Worm (Caenorhabditis elegans) whole organism, late embryonic: ENCODE results near the gene ZC317.7.

Experiments used
- C08G9.2 ChIP-seq: sonication (generic microtip); optimal IDR thresholded peaks from 2 replicates; lab custom pipeline; 2016; ENCODE audit warnings: mild to moderate bottlenecking, missing genetic modification characterization, moderate library complexity, missing compliant biosample characterization
- C38D4.7 ChIP-seq: fragments of 200-800 bp; sonication (Bioruptor generic); optimal IDR thresholded peaks from 2 replicates; lab custom pipeline; 2018; ENCODE audit warnings: mild to moderate bottlenecking, missing genetic modification characterization, moderate library complexity, missing compliant biosample characterization
- F13H6.1 ChIP-seq: sonication (generic microtip); optimal IDR thresholded peaks from 2 replicates; lab custom pipeline; 2016; ENCODE audit warnings: missing genetic modification characterization, missing compliant biosample characterization
- K09A11.1 ChIP-seq: sonication (generic microtip); optimal IDR thresholded peaks from 2 replicates; lab custom pipeline; 2017; ENCODE audit warnings: antibody characterized with exemption, mild to moderate bottlenecking, missing genetic modification characterization, missing compliant biosample characterization; ENCODE audit not compliant: insufficient read depth
- Y22D7AL.16 ChIP-seq: sonication (generic microtip); optimal IDR thresholded peaks from 2 replicates; lab custom pipeline; 2016; ENCODE audit warnings: missing genetic modification characterization, missing compliant biosample characterization
- ahr-1 ChIP-seq: sonication (generic microtip); optimal IDR thresholded peaks from 2 replicates; lab custom pipeline; 2016; ENCODE audit warnings: missing genetic modification characterization, missing compliant biosample characterization
- ceh-14 ChIP-seq: sonication (generic microtip); optimal IDR thresholded peaks from 2 replicates; lab custom pipeline; 2016; ENCODE audit warnings: missing genotype, missing genetic modification characterization, missing compliant biosample characterization
- ceh-18 ChIP-seq: sonication (generic microtip); optimal IDR thresholded peaks from 2 replicates; lab custom pipeline; 2016; ENCODE audit warnings: missing genetic modification characterization, missing compliant biosample characterization
- ceh-22 ChIP-seq: sonication (generic microtip); optimal IDR thresholded peaks from 2 replicates; lab custom pipeline; 2017; ENCODE audit warnings: missing biosample characterization, missing genetic modification characterization
- ceh-30 ChIP-seq: fragments of 150-350 bp; optimal IDR thresholded peaks from 2 replicates; lab custom pipeline; 2014; ENCODE audit warnings: missing biosample characterization, missing genetic modification characterization
- ceh-31 ChIP-seq: sonication (generic microtip); optimal IDR thresholded peaks from 2 replicates; lab custom pipeline; 2016; ENCODE audit warnings: missing genetic modification characterization, missing compliant biosample characterization
- ceh-48 ChIP-seq: sonication (generic microtip); optimal IDR thresholded peaks from 2 replicates; lab custom pipeline; 2016; ENCODE audit warnings: missing genetic modification characterization, inconsistent platforms, missing compliant biosample characterization
- ceh-6 ChIP-seq: fragments of 200-800 bp; sonication (Bioruptor generic); optimal IDR thresholded peaks from 2 replicates; lab custom pipeline; 2018; ENCODE audit warnings: mild to moderate bottlenecking, missing genetic modification characterization, missing compliant biosample characterization
- ets-4 ChIP-seq: sonication (generic microtip); optimal IDR thresholded peaks from 2 replicates; lab custom pipeline; 2016; ENCODE audit warnings: missing genetic modification characterization, missing compliant biosample characterization
- eyg-1 ChIP-seq: sonication (generic microtip); optimal IDR thresholded peaks from 2 replicates; lab custom pipeline; 2016; ENCODE audit warnings: missing genotype, missing genetic modification characterization, missing compliant biosample characterization
- fkh-10 ChIP-seq: fragments of 150-350 bp; optimal IDR thresholded peaks from 2 replicates; lab custom pipeline; 2014; ENCODE audit warnings: missing biosample characterization, missing genetic modification reagents, missing genetic modification characterization
- fkh-6 ChIP-seq: sonication (generic microtip); optimal IDR thresholded peaks from 2 replicates; lab custom pipeline; 2016; ENCODE audit warnings: missing genetic modification characterization, missing compliant biosample characterization
- hlh-13 ChIP-seq: fragments of 200-800 bp; sonication (Bioruptor generic); optimal IDR thresholded peaks from 2 replicates; lab custom pipeline; 2018; ENCODE audit warnings: mild to moderate bottlenecking, missing genetic modification characterization, missing compliant biosample characterization
- hlh-30 ChIP-seq: sonication (generic microtip); optimal IDR thresholded peaks from 2 replicates; lab custom pipeline; 2017; ENCODE audit warnings: antibody characterized with exemption, missing genetic modification characterization, missing compliant biosample characterization; ENCODE audit not compliant: insufficient read depth
- hlh-6 ChIP-seq: sonication (generic microtip); optimal IDR thresholded peaks from 2 replicates; lab custom pipeline; 2016; ENCODE audit warnings: missing genotype, missing genetic modification characterization, missing compliant biosample characterization
- lin-11 ChIP-seq: fragments of 200-800 bp; sonication (Bioruptor generic); optimal IDR thresholded peaks from 2 replicates; lab custom pipeline; 2018; ENCODE audit warnings: mild to moderate bottlenecking, missing genetic modification characterization, missing compliant biosample characterization
- mec-3 ChIP-seq: sonication (generic microtip); optimal IDR thresholded peaks from 2 replicates; lab custom pipeline; 2016; ENCODE audit warnings: borderline replicate concordance, missing genetic modification characterization, missing compliant biosample characterization
- nfya-1 ChIP-seq: sonication (generic microtip); optimal IDR thresholded peaks from 2 replicates; lab custom pipeline; 2017; ENCODE audit warnings: missing genetic modification characterization, mild to moderate bottlenecking, missing compliant biosample characterization, antibody characterized with exemption, moderate library complexity
- nhr-11 ChIP-seq: fragments of 150-350 bp; optimal IDR thresholded peaks from 2 replicates; lab custom pipeline; 2014; ENCODE audit warnings: missing biosample characterization, missing genetic modification characterization
- odd-2 ChIP-seq: sonication (generic microtip); optimal IDR thresholded peaks from 2 replicates; lab custom pipeline; 2017; ENCODE audit warnings: antibody characterized with exemption, mild to moderate bottlenecking, missing genetic modification characterization, missing compliant biosample characterization
- pag-3 ChIP-seq: sonication (generic microtip); optimal IDR thresholded peaks from 2 replicates; lab custom pipeline; 2016; ENCODE audit warnings: missing compliant biosample characterization, missing genetic modification characterization, borderline replicate concordance
- pha-2 ChIP-seq: sonication (generic microtip); optimal IDR thresholded peaks from 2 replicates; lab custom pipeline; 2017; ENCODE audit warnings: mild to moderate bottlenecking, missing genetic modification characterization, missing compliant biosample characterization
- pha-4 ChIP-seq: fragments of 150-350 bp; optimal IDR thresholded peaks from 2 replicates; lab custom pipeline; 2018; ENCODE audit warnings: missing biosample characterization, missing genetic modification reagents, missing genetic modification characterization
- pqm-1 ChIP-seq: sonication (generic microtip); optimal IDR thresholded peaks from 2 replicates; lab custom pipeline; 2016; ENCODE audit warnings: missing genetic modification characterization, missing compliant biosample characterization
- pros-1 ChIP-seq: fragments of 150-350 bp; optimal IDR thresholded peaks from 2 replicates; lab custom pipeline; 2014; ENCODE audit warnings: missing biosample characterization, missing genetic modification reagents, missing genetic modification characterization
- ref-2 ChIP-seq: sonication (generic microtip); optimal IDR thresholded peaks from 2 replicates; lab custom pipeline; 2016; ENCODE audit warnings: missing genetic modification characterization, missing compliant biosample characterization
- rnt-1 ChIP-seq: sonication (generic microtip); optimal IDR thresholded peaks from 2 replicates; lab custom pipeline; 2016; ENCODE audit warnings: missing genetic modification characterization, missing compliant biosample characterization
- syd-9 ChIP-seq: sonication (generic microtip); optimal IDR thresholded peaks from 2 replicates; lab custom pipeline; 2016; ENCODE audit warnings: mild to moderate bottlenecking, missing genetic modification characterization, moderate library complexity, missing compliant biosample characterization
- tbx-2 ChIP-seq: sonication (generic microtip); optimal IDR thresholded peaks from 2 replicates; lab custom pipeline; 2016; ENCODE audit warnings: missing genetic modification characterization, missing compliant biosample characterization
- tbx-7 ChIP-seq: sonication (generic microtip); optimal IDR thresholded peaks from 2 replicates; lab custom pipeline; 2016; ENCODE audit warnings: missing genotype, missing genetic modification characterization, missing compliant biosample characterization
- unc-3 ChIP-seq, 2 experiments: fragments of 200-800 bp in 1 of 2; sonication (Bioruptor generic) in 1 of 2; sonication (generic microtip) in 1 of 2; conservative IDR thresholded peaks in 1 of 2; optimal IDR thresholded peaks in 1 of 2; 2 replicates each; pipeline versions ENCODE4 v1.3.6 to Lab custom; 2016 to 2022; ENCODE audit warnings: missing compliant biosample characterization in 2 of 2, missing genetic modification characterization in 2 of 2, missing genetic modification reagents in 1 of 2
- unc-42 ChIP-seq: sonication (generic microtip); optimal IDR thresholded peaks from 2 replicates; lab custom pipeline; 2016; ENCODE audit warnings: missing genotype, missing genetic modification characterization, missing compliant biosample characterization
- unc-55 ChIP-seq: sonication (generic microtip); optimal IDR thresholded peaks from 2 replicates; lab custom pipeline; 2017; ENCODE audit warnings: missing biosample characterization, missing genetic modification reagents, missing genetic modification characterization
- unc-86 ChIP-seq: sonication (generic microtip); optimal IDR thresholded peaks from 2 replicates; lab custom pipeline; 2016; ENCODE audit warnings: missing genetic modification characterization, missing compliant biosample characterization
- zip-5 ChIP-seq: sonication (generic microtip); optimal IDR thresholded peaks from 2 replicates; lab custom pipeline; 2016; ENCODE audit warnings: missing genetic modification characterization, missing compliant biosample characterization

The ZC317.7 gene

ce11 chrV:5504807-5505442 is 34.1 kb upstream of the ZC317.7 start, which contains the start of the genes dnj-19 and nhr-47 (continued):
- TF ChIP-seq C08G9.2 (tag; lab: Kevin White, UChicago): no peak
- no peak for TF ChIP-seq eyg-1 (tag; lab: Kevin White, UChicago)
- no peak for TF ChIP-seq lin-11 (tag; lab: Kevin White, UChicago)
- peak; percentile 26 for TF ChIP-seq hlh-30 (tag; lab: Kevin White, UChicago)
- peak; percentile 27 for TF ChIP-seq ets-4 (tag; lab: Kevin White, UChicago)
- no peak for TF ChIP-seq odd-2
- TF ChIP-seq unc-55 (GFP tag; lab: Kevin White, UChicago): peak; percentile 61
- TF ChIP-seq unc-3 (GFP tag; conservative IDR thresholded peaks at IDR 0.05; lab: Robert Waterston, UW): peak; percentile 54; the same call in 1 of the 2 replicates
- no peak for TF ChIP-seq unc-3 (tag; optimal IDR thresholded peaks at IDR 0.05; lab: Kevin White, UChicago)
- peak; percentile 88 for TF ChIP-seq ceh-48 (tag; lab: Kevin White, UChicago)
- TF ChIP-seq ceh-14 (tag; lab: Kevin White, UChicago): peak; percentile 80
- no peak for TF ChIP-seq fkh-10
- no peak for TF ChIP-seq ceh-22 (tag; lab: Kevin White, UChicago)
- TF ChIP-seq ceh-31 (tag; lab: Kevin White, UChicago): peak; percentile 81
- TF ChIP-seq unc-42: peak; percentile 51
- TF ChIP-seq Y22D7AL.16 (tag; lab: Kevin White, UChicago): peak; percentile 49
- TF ChIP-seq zip-5 (tag; lab: Kevin White, UChicago): no peak

- TF ChIP-seq nhr-11: no peak
- no peak for TF ChIP-seq ahr-1 (tag; lab: Kevin White, UChicago)
- TF ChIP-seq F13H6.1: no peak
- no peak for TF ChIP-seq tbx-2
- TF ChIP-seq mec-3 (tag; lab: Kevin White, UChicago): no peak
- no peak for TF ChIP-seq ceh-6 (GFP tag; lab: Kevin White, UChicago)
Measured at ce11 chrV:5504295-5504694, 33.5 kb upstream of the ZC317.7 start.

ce11 chrV:5502701-5503100 is 31.9 kb upstream of the ZC317.7 start:
- TF ChIP-seq tbx-2: no peak
- TF ChIP-seq tbx-7 (tag; lab: Kevin White, UChicago): no peak
- no peak for TF ChIP-seq ceh-30
- no peak for TF ChIP-seq pros-1 (tag; lab: Kevin White, UChicago)
- no peak for TF ChIP-seq ceh-31 (tag; lab: Kevin White, UChicago)
- no peak for TF ChIP-seq fkh-6
- no peak for TF ChIP-seq unc-3 (GFP tag; conservative IDR thresholded peaks at IDR 0.05; lab: Robert Waterston, UW)
- no peak for TF ChIP-seq unc-3 (tag; optimal IDR thresholded peaks at IDR 0.05; lab: Kevin White, UChicago)

ce11 chrV:5499475-5499874 is 28.6 kb upstream of the ZC317.7 start:
- TF ChIP-seq zip-5 (tag; lab: Kevin White, UChicago) (no peak), nfya-1 (tag; lab: Kevin White, UChicago) (peak; percentile 66)

ce11 chrV:5493447-5493846 is 22.6 kb upstream of the ZC317.7 start, which contains the start of gene T05C3.2:
TSS of gene T05C3.2 (plus strand) at chrV:5493747.
- no peak for TF ChIP-seq ceh-18
- TF ChIP-seq tbx-2: no peak
- TF ChIP-seq pag-3 (tag; lab: Kevin White, UChicago): no peak
- TF ChIP-seq pha-2: no peak
- no peak for TF ChIP-seq hlh-6 (tag; lab: Kevin White, UChicago)
- TF ChIP-seq unc-42: no peak
- TF ChIP-seq pqm-1 (tag; lab: Kevin White, UChicago): no peak
- no peak for TF ChIP-seq tbx-7 (tag; lab: Kevin White, UChicago)
- TF ChIP-seq ref-2 (tag; lab: Kevin White, UChicago): no peak
- TF ChIP-seq ceh-6 (GFP tag; lab: Kevin White, UChicago): no peak
- no peak for TF ChIP-seq K09A11.1 (tag; lab: Kevin White, UChicago)
- no peak for TF ChIP-seq C38D4.7 (GFP tag; lab: Kevin White, UChicago)
- no peak for TF ChIP-seq pha-4 (tag; lab: Kevin White, UChicago)
- no peak for TF ChIP-seq rnt-1 (tag; lab: Kevin White, UChicago)
- no peak for TF ChIP-seq unc-86 (tag; lab: Kevin White, UChicago)
- no peak for TF ChIP-seq syd-9 (tag; lab: Kevin White, UChicago)
- no peak for TF ChIP-seq hlh-13
